Fruit fly (Drosophila melanogaster) whole organism, pupa: ENCODE data around the gene CG3690.

Source experiments
- CG10348 ChIP-seq: fragments of 200-800 bp; sonication (Bioruptor generic); IDR thresholded peaks from 2 replicates; pipeline ENCODE4 v1.3.6; 2022; ENCODE audit warnings: missing biosample characterization, missing genetic modification characterization
- CG12605 ChIP-seq: fragments of 200-800 bp; sonication (Bioruptor generic); IDR thresholded peaks from 2 replicates; pipeline ENCODE4 v1.3.6; 2022; ENCODE audit warnings: missing biosample characterization, missing genetic modification characterization
- CG13204 ChIP-seq: fragments of 200-800 bp; sonication (Bioruptor generic); optimal IDR thresholded peaks from 2 replicates; lab custom pipeline; 2018; ENCODE audit warnings: missing biosample characterization, mild to moderate bottlenecking, missing genetic modification characterization, moderate library complexity
- CG14655 ChIP-seq: fragments of 200-800 bp; sonication (Bioruptor generic); optimal IDR thresholded peaks from 3 replicates; lab custom pipeline; 2017; ENCODE audit warnings: mild to moderate bottlenecking, missing biosample characterization, missing genetic modification reagents, missing genetic modification characterization
- CG15710 ChIP-seq: fragments of 200-800 bp; sonication (Bioruptor generic); optimal IDR thresholded peaks from 2 replicates; lab custom pipeline; 2018; ENCODE audit warnings: missing biosample characterization, mild to moderate bottlenecking, missing genetic modification characterization, moderate library complexity
- CG17806 ChIP-seq: fragments of 200-800 bp; sonication (Bioruptor generic); optimal IDR thresholded peaks from 2 replicates; lab custom pipeline; 2018; ENCODE audit warnings: missing biosample characterization, mild to moderate bottlenecking, missing genetic modification characterization, moderate library complexity
- CG32121 ChIP-seq: fragments of 200-800 bp; sonication (Bioruptor generic); IDR thresholded peaks from 2 replicates; pipeline ENCODE4 v1.3.6; 2022; ENCODE audit warnings: missing biosample characterization, missing genetic modification characterization
- CG34367 ChIP-seq: fragments of 200-800 bp; sonication (Bioruptor generic); optimal IDR thresholded peaks from 2 replicates; lab custom pipeline; 2018; ENCODE audit warnings: missing biosample characterization, mild to moderate bottlenecking, missing genetic modification characterization
- CG4496 ChIP-seq: fragments of 200-800 bp; sonication (Bioruptor generic); IDR thresholded peaks from 3 replicates; pipeline ENCODE4 v1.3.6; 2022; ENCODE audit warnings: missing biosample characterization, missing genetic modification characterization
- CG8159 ChIP-seq: fragments of 200-800 bp; sonication (Bioruptor generic); optimal IDR thresholded peaks from 3 replicates; lab custom pipeline; 2018; ENCODE audit warnings: missing biosample characterization, mild to moderate bottlenecking, missing genetic modification characterization, moderate library complexity
- CG8301 ChIP-seq: fragments of 200-800 bp; sonication (Bioruptor generic); optimal IDR thresholded peaks from 2 replicates; lab custom pipeline; 2018; ENCODE audit warnings: missing biosample characterization, mild to moderate bottlenecking, missing genetic modification characterization
- CG9948 ChIP-seq: fragments of 200-800 bp; sonication (Bioruptor generic); optimal IDR thresholded peaks from 2 replicates; lab custom pipeline; 2018; ENCODE audit warnings: missing biosample characterization, mild to moderate bottlenecking, missing genetic modification characterization, moderate library complexity
- D1 ChIP-seq: fragments of 200-800 bp; sonication (Bioruptor generic); optimal IDR thresholded peaks from 2 replicates; lab custom pipeline; 2018; ENCODE audit warnings: missing biosample characterization, mild to moderate bottlenecking, missing genetic modification characterization, moderate library complexity
- EcR ChIP-seq: fragments of 200-800 bp; sonication (Bioruptor generic); optimal IDR thresholded peaks from 3 replicates; lab custom pipeline; 2019; ENCODE audit warnings: missing biosample characterization, missing genetic modification characterization, mild to moderate bottlenecking, moderate library complexity, missing genetic modification reagents
- Ets98B ChIP-seq: fragments of 200-800 bp; sonication (Bioruptor generic); IDR thresholded peaks from 2 replicates; pipeline ENCODE4 v1.3.6; 2022; ENCODE audit warnings: missing biosample characterization, missing genetic modification characterization
- Pif1A ChIP-seq: fragments of 200-800 bp; sonication (Bioruptor generic); optimal IDR thresholded peaks from 3 replicates; lab custom pipeline; 2016; ENCODE audit warnings: missing biosample characterization, missing genetic modification characterization
- Pif1B ChIP-seq: fragments of 200-800 bp; sonication (Bioruptor generic); optimal IDR thresholded peaks from 3 replicates; lab custom pipeline; 2016; ENCODE audit warnings: missing biosample characterization, missing genetic modification characterization
- Snoo ChIP-seq: fragments of 200-800 bp; sonication (Bioruptor generic); optimal IDR thresholded peaks from 3 replicates; lab custom pipeline; 2017; ENCODE audit warnings: missing biosample characterization, mild to moderate bottlenecking, missing genetic modification characterization, inconsistent platforms
- fd96Ca ChIP-seq: fragments of 200-800 bp; sonication (Bioruptor generic); IDR thresholded peaks from 3 replicates; pipeline ENCODE4 v1.3.6; 2022; ENCODE audit warnings: missing biosample characterization, missing genetic modification characterization
- gl ChIP-seq: fragments of 200-800 bp; sonication (Bioruptor generic); optimal IDR thresholded peaks from 2 replicates; lab custom pipeline; 2018; ENCODE audit warnings: missing biosample characterization, mild to moderate bottlenecking, missing genetic modification characterization
- rn ChIP-seq: fragments of 200-800 bp; sonication (Bioruptor generic); IDR thresholded peaks from 2 replicates; pipeline ENCODE4 v1.3.6; 2022; ENCODE audit warnings: missing biosample characterization, missing genetic modification characterization

Gene CG3690

dm6 chrX:951800-952199, at the start of gene CG3690:
TSS of gene CG3690 (minus strand) at chrX:951900.
- no peak for TF ChIP-seq CG12605 (GFP tag; lab: Robert Waterston, UW)

- TF ChIP-seq CG10348 (GFP tag; lab: Robert Waterston, UW) (no peak), Pif1A (GFP tag; lab: Kevin White, UChicago) (no peak), CG17806 (tag; lab: Kevin White, UChicago) (no peak), CG8301 (tag; lab: Kevin White, UChicago) (no peak), CG8159 (peak; percentile 23), EcR (no peak)
Observed at dm6 chrX:998884-999283, 47.2 kb upstream of the CG3690 start.

dm6 chrX:990218-990617, 38.5 kb upstream of the CG3690 start, which contains the start of gene CG18823:
TSS of gene CG18823 (plus strand) at chrX:990518.
- TF ChIP-seq CG17806 (tag; lab: Kevin White, UChicago) (no peak), Snoo (tag; lab: Kevin White, UChicago) (no peak), CG8301 (tag; lab: Kevin White, UChicago) (no peak), CG32121 (GFP tag; lab: Robert Waterston, UW) (no peak), EcR (no peak), Pif1A (GFP tag; lab: Kevin White, UChicago) (no peak), D1 (tag; lab: Kevin White, UChicago) (no peak), CG34367 (tag; lab: Kevin White, UChicago) (no peak), CG8159 (no peak), CG15710 (no peak), Ets98B (GFP tag; lab: Robert Waterston, UW) (no peak), CG4496 (no peak), Pif1B (no peak), CG9948 (tag; lab: Kevin White, UChicago) (no peak), rn (no peak), CG10348 (GFP tag; lab: Robert Waterston, UW) (no peak), CG14655 (no peak), gl (tag; lab: Kevin White, UChicago) (no peak), fd96Ca (GFP tag; lab: Robert Waterston, UW) (no peak), CG13204 (GFP tag; lab: Kevin White, UChicago) (no peak)
- TF ChIP-seq, all 21 proteins: peak for 0

dm6 chrX:985911-986310, 34.2 kb upstream of the CG3690 start:
- TF ChIP-seq CG13204 (GFP tag; lab: Kevin White, UChicago) (no peak), Snoo (tag; lab: Kevin White, UChicago) (no peak), CG12605 (GFP tag; lab: Robert Waterston, UW) (no peak), CG34367 (tag; lab: Kevin White, UChicago) (no peak), CG14655 (no peak), CG15710 (no peak), CG8159 (no peak), gl (tag; lab: Kevin White, UChicago) (no peak), CG32121 (GFP tag; lab: Robert Waterston, UW) (no peak), rn (no peak), CG17806 (tag; lab: Kevin White, UChicago) (no peak), CG4496 (no peak), CG9948 (tag; lab: Kevin White, UChicago) (no peak), Ets98B (GFP tag; lab: Robert Waterston, UW) (no peak), Pif1A (GFP tag; lab: Kevin White, UChicago) (no peak), CG10348 (GFP tag; lab: Robert Waterston, UW) (no peak), CG8301 (tag; lab: Kevin White, UChicago) (no peak), Pif1B (no peak), EcR (no peak), D1 (tag; lab: Kevin White, UChicago) (no peak)

dm6 chrX:966818-967217, 15.1 kb upstream of the CG3690 start:
- TF ChIP-seq CG34367 (tag; lab: Kevin White, UChicago) (no peak), CG13204 (GFP tag; lab: Kevin White, UChicago) (no peak), CG8301 (tag; lab: Kevin White, UChicago) (no peak), CG10348 (GFP tag; lab: Robert Waterston, UW) (no peak), CG14655 (peak; percentile 7), Pif1B (no peak), fd96Ca (GFP tag; lab: Robert Waterston, UW) (no peak), gl (tag; lab: Kevin White, UChicago) (no peak), EcR (no peak), CG4496 (no peak), Ets98B (GFP tag; lab: Robert Waterston, UW) (no peak), CG32121 (GFP tag; lab: Robert Waterston, UW) (no peak), CG15710 (peak; percentile 19), CG12605 (GFP tag; lab: Robert Waterston, UW) (no peak), CG17806 (tag; lab: Kevin White, UChicago) (no peak), rn (no peak), CG8159 (peak; percentile 24), CG9948 (tag; lab: Kevin White, UChicago) (no peak), Pif1A (GFP tag; lab: Kevin White, UChicago) (no peak), D1 (tag; lab: Kevin White, UChicago) (no peak), Snoo (tag; lab: Kevin White, UChicago) (no peak)

dm6 chrX:964012-964411, 12.3 kb upstream of the CG3690 start:
- TF ChIP-seq Ets98B (GFP tag; lab: Robert Waterston, UW) = no peak
- no peak for TF ChIP-seq Snoo (tag; lab: Kevin White, UChicago)
- no peak for TF ChIP-seq CG8159
- TF ChIP-seq gl (tag; lab: Kevin White, UChicago) = no peak
- no peak for TF ChIP-seq CG12605 (GFP tag; lab: Robert Waterston, UW)
- TF ChIP-seq CG14655 = no peak
- TF ChIP-seq fd96Ca (GFP tag; lab: Robert Waterston, UW) = no peak
- TF ChIP-seq CG8301 (tag; lab: Kevin White, UChicago) = no peak
- TF ChIP-seq EcR = no peak
- no peak for TF ChIP-seq CG17806 (tag; lab: Kevin White, UChicago)
- no peak for TF ChIP-seq CG9948 (tag; lab: Kevin White, UChicago)
